Fruit fly (Drosophila melanogaster): ENCODE measurements around the gene CG15386.

- TF ChIP-seq CG7101 (tag; optimal IDR thresholded peaks at IDR 0.05) (no peak), bab1 (GFP tag; optimal IDR thresholded peaks at IDR 0.05) (no peak), Mnt (GFP tag; optimal IDR thresholded peaks at IDR 0.05) (no peak), cic (GFP tag; optimal IDR thresholded peaks at IDR 0.05) (no peak), CG33017 (tag; optimal IDR thresholded peaks at IDR 0.05) (no peak), CG12768 (GFP tag; optimal IDR thresholded peaks at IDR 0.05) (no peak), pad (GFP tag; optimal IDR thresholded peaks at IDR 0.05) (no peak), Crg-1 (GFP tag; optimal IDR thresholded peaks at IDR 0.05) (no peak)
These were observed 49.9 kb downstream of the CG15386 start for dm6 chr2L:2166958-2167707.
